Worm (Caenorhabditis elegans): ENCODE results near the gene ard-1.

The ard-1 gene

ce11 chrIV:11125604-11126003 lies 5.5 kb upstream of the ard-1 start:
- no peak for TF ChIP-seq snpc-1.1 (tag; optimal IDR thresholded peaks at IDR 0.05; ENCODE audit: insufficient read depth)
- TF ChIP-seq nhr-179 (tag; optimal IDR thresholded peaks at IDR 0.05) = no peak
- peak; percentile 11 for TF ChIP-seq lin-54 (GFP tag; optimal IDR thresholded peaks at IDR 0.05)
- TF ChIP-seq F23B12.7 (tag; optimal IDR thresholded peaks at IDR 0.05; ENCODE audit: insufficient read depth) = no peak
- no peak for TF ChIP-seq snpc-3.4 (tag; optimal IDR thresholded peaks at IDR 0.05)
- no peak for TF ChIP-seq K11D2.4 (GFP tag; IDR thresholded peaks at IDR 0.05)
- no peak for TF ChIP-seq nhr-120 (GFP tag; IDR thresholded peaks at IDR 0.05)

- no peak for TF ChIP-seq Y95B8A.8 (GFP tag; IDR thresholded peaks at IDR 0.05)
- TF ChIP-seq mxl-1 (tag; optimal IDR thresholded peaks at IDR 0.05) = no peak
- no peak for TF ChIP-seq F37B4.10 (GFP tag; IDR thresholded peaks at IDR 0.05)
- no peak for TF ChIP-seq ceh-58 (GFP tag; IDR thresholded peaks at IDR 0.05)
- TF ChIP-seq ztf-3 (GFP tag; optimal IDR thresholded peaks at IDR 0.05) = no peak
- no peak for TF ChIP-seq T07F8.4 (tag; optimal IDR thresholded peaks at IDR 0.05)
- no peak for TF ChIP-seq bed-2 (GFP tag; IDR thresholded peaks at IDR 0.05)
- no peak for TF ChIP-seq ztf-25 (GFP tag; IDR thresholded peaks at IDR 0.05)
- TF ChIP-seq K11D2.4 (GFP tag; IDR thresholded peaks at IDR 0.05) = no peak
- no peak for TF ChIP-seq lin-40 (tag; optimal IDR thresholded peaks at IDR 0.05)
- no peak for TF ChIP-seq nhr-179 (tag; optimal IDR thresholded peaks at IDR 0.05)
- TF ChIP-seq ztf-6 (GFP tag; IDR thresholded peaks at IDR 0.05) = no peak
- no peak for TF ChIP-seq nfyb-1 (GFP tag; IDR thresholded peaks at IDR 0.05)
- no peak for TF ChIP-seq aptf-2 (GFP tag; conservative IDR thresholded peaks at IDR 0.05)
Measured at ce11 chrIV:11126004-11126027, 5.3 kb upstream of the ard-1 start, which contains the start of gene swsn-4. swsn-4 (plus strand) TSS chrIV:11126024.

ce11 chrIV:11126028-11126427 lies 5.1 kb upstream of the ard-1 start:
- no peak for TF ChIP-seq B0019.2 (GFP tag; conservative IDR thresholded peaks at IDR 0.05)
- TF ChIP-seq lsl-1 (GFP tag; optimal IDR thresholded peaks at IDR 0.05) = no peak

ce11 chrIV:11130774-11131173 lies 305 bp upstream of the ard-1 start:
- no peak for TF ChIP-seq Y95B8A.8 (GFP tag; IDR thresholded peaks at IDR 0.05)
- TF ChIP-seq nhr-90 (tag; optimal IDR thresholded peaks at IDR 0.05) = no peak
- no peak for TF ChIP-seq lsl-1 (GFP tag; optimal IDR thresholded peaks at IDR 0.05)
- TF ChIP-seq akir-1 (GFP tag; optimal IDR thresholded peaks at IDR 0.05) = no peak
- TF ChIP-seq snpc-4 (GFP tag; optimal IDR thresholded peaks at IDR 0.05) = no peak
- TF ChIP-seq snpc-4 (tag; optimal IDR thresholded peaks at IDR 0.05) = no peak
- no peak for TF ChIP-seq F37B4.10 (GFP tag; IDR thresholded peaks at IDR 0.05)
- no peak for TF ChIP-seq nfya-2 (GFP tag; IDR thresholded peaks at IDR 0.05)
- no peak for TF ChIP-seq chd-7 (tag; optimal IDR thresholded peaks at IDR 0.05)
- no peak for TF ChIP-seq ztf-6 (GFP tag; IDR thresholded peaks at IDR 0.05)
- TF ChIP-seq snpc-1.3 (tag; optimal IDR thresholded peaks at IDR 0.05; ENCODE audit: insufficient read depth) = no peak
- no peak for TF ChIP-seq ceh-100 (GFP tag; IDR thresholded peaks at IDR 0.05)
- TF ChIP-seq B0019.2 (GFP tag; conservative IDR thresholded peaks at IDR 0.05) = no peak
- no peak for TF ChIP-seq F10E7.11 (tag; optimal IDR thresholded peaks at IDR 0.05)
- peak; percentile 29; the same call in 1 of the 2 replicates for TF ChIP-seq hmg-1.2 (GFP tag; IDR thresholded peaks at IDR 0.05)
- TF ChIP-seq ztf-28 (GFP tag; IDR thresholded peaks at IDR 0.05) = no peak
- TF ChIP-seq hlh-26 (GFP tag; conservative IDR thresholded peaks at IDR 0.05) = no peak
- no peak for TF ChIP-seq nfya-1 (tag; optimal IDR thresholded peaks at IDR 0.05; ENCODE audit: borderline replicate concordance, insufficient read depth)
- no peak for TF ChIP-seq fkh-3 (tag; optimal IDR thresholded peaks at IDR 0.05)
- no peak for TF ChIP-seq mcd-1 (GFP tag; IDR thresholded peaks at IDR 0.05)
- no peak for TF ChIP-seq snpc-1.1 (tag; optimal IDR thresholded peaks at IDR 0.05; ENCODE audit: insufficient read depth)
- TF ChIP-seq bed-2 (GFP tag; IDR thresholded peaks at IDR 0.05) = no peak
- TF ChIP-seq K12H6.12 (tag; optimal IDR thresholded peaks at IDR 0.05) = no peak
- no peak for TF ChIP-seq ama-1 (optimal IDR thresholded peaks at IDR 0.05)
- TF ChIP-seq ama-1 (GFP tag; optimal IDR thresholded peaks at IDR 0.05) = peak in 1 of 2 experiments; percentile 44
- peak in 1 of 2 experiments; percentile 8 for TF ChIP-seq let-607 (tag; optimal IDR thresholded peaks at IDR 0.05)
- TF ChIP-seq attf-5 (GFP tag; optimal IDR thresholded peaks at IDR 0.05) = no peak
- TF ChIP-seq him-1 (tag; optimal IDR thresholded peaks at IDR 0.05) = no peak
- peak; percentile 45 for TF ChIP-seq nhr-80 (tag; optimal IDR thresholded peaks at IDR 0.05)

All from whole organism, young adult.